Fruit fly (Drosophila melanogaster) whole organism, embryonic: ENCODE data around the gene Cyp313b1.

Source experiments
- Abd-B ChIP-seq: fragments of 200-800 bp; sonication (Bioruptor generic); optimal IDR thresholded peaks from 2 replicates; lab custom pipeline; 2018; ENCODE audit warnings: missing biosample characterization, mild to moderate bottlenecking, missing genetic modification characterization, moderate library complexity
- Aef1 ChIP-seq: fragments of 200-800 bp; sonication (Bioruptor generic); IDR thresholded peaks from 3 replicates; pipeline ENCODE4 v1.3.6; 2022; ENCODE audit warnings: missing biosample characterization, missing genetic modification characterization
- BtbVII ChIP-seq: fragments of 200-800 bp; sonication (Bioruptor generic); optimal IDR thresholded peaks from 3 replicates; lab custom pipeline; 2017; ENCODE audit warnings: missing biosample characterization, mild to moderate bottlenecking, missing genetic modification characterization
- C15 ChIP-seq: fragments of 200-800 bp; sonication (Bioruptor generic); IDR thresholded peaks from 3 replicates; pipeline ENCODE4 v1.3.6; 2022; ENCODE audit warnings: missing biosample characterization, missing genetic modification characterization
- CG10565 ChIP-seq: fragments of 200-800 bp; sonication (Bioruptor generic); optimal IDR thresholded peaks from 3 replicates; lab custom pipeline; 2016; ENCODE audit warnings: missing biosample characterization, mild to moderate bottlenecking, missing genetic modification characterization
- CG10654 ChIP-seq: fragments of 200-800 bp; sonication (Bioruptor generic); optimal IDR thresholded peaks from 2 replicates; lab custom pipeline; 2016; ENCODE audit warnings: missing biosample characterization, missing genetic modification characterization
- CG11560 ChIP-seq: fragments of 200-800 bp; sonication (Bioruptor generic); IDR thresholded peaks from 3 replicates; pipeline ENCODE4 v1.3.6; 2022; ENCODE audit warnings: missing biosample characterization, missing genetic modification characterization
- CG12299 ChIP-seq: fragments of 200-800 bp; sonication (Bioruptor generic); optimal IDR thresholded peaks from 2 replicates; lab custom pipeline; 2018; ENCODE audit warnings: missing biosample characterization, mild to moderate bottlenecking, missing genetic modification characterization
- CG13624 ChIP-seq: fragments of 200-800 bp; sonication (Bioruptor generic); optimal IDR thresholded peaks from 2 replicates; lab custom pipeline; 2016; ENCODE audit warnings: missing biosample characterization, missing genetic modification characterization
- CG14441 ChIP-seq: fragments of 200-800 bp; sonication (Bioruptor generic); IDR thresholded peaks from 2 replicates; pipeline ENCODE4 v1.3.6; 2022; ENCODE audit warnings: missing biosample characterization, missing genetic modification characterization
- CG14710 ChIP-seq: fragments of 200-800 bp; sonication (Bioruptor generic); optimal IDR thresholded peaks from 3 replicates; lab custom pipeline; 2019; ENCODE audit warnings: missing biosample characterization, mild to moderate bottlenecking, missing genetic modification characterization, moderate library complexity
- CG15073 ChIP-seq: fragments of 200-800 bp; sonication (Bioruptor generic); optimal IDR thresholded peaks from 2 replicates; lab custom pipeline; 2016; ENCODE audit warnings: missing biosample characterization, missing genetic modification characterization
- CG15601 ChIP-seq: fragments of 200-800 bp; sonication (Bioruptor generic); optimal IDR thresholded peaks from 3 replicates; lab custom pipeline; 2019; ENCODE audit warnings: missing biosample characterization, mild to moderate bottlenecking, missing genetic modification characterization, moderate library complexity
- CG18599 ChIP-seq: fragments of 200-800 bp; sonication (Bioruptor generic); optimal IDR thresholded peaks from 3 replicates; lab custom pipeline; 2017; ENCODE audit warnings: missing biosample characterization, missing genetic modification characterization, mild to moderate bottlenecking, moderate library complexity, missing genetic modification reagents
- CG18764 ChIP-seq: fragments of 200-800 bp; sonication (Bioruptor generic); optimal IDR thresholded peaks from 3 replicates; lab custom pipeline; 2016; ENCODE audit warnings: missing biosample characterization, missing genetic modification characterization
- CG2678 ChIP-seq: fragments of 200-800 bp; sonication (Bioruptor generic); optimal IDR thresholded peaks from 3 replicates; lab custom pipeline; 2019; ENCODE audit warnings: missing biosample characterization, mild to moderate bottlenecking, missing genetic modification characterization, moderate library complexity
- CG2712 ChIP-seq: fragments of 200-800 bp; optimal IDR thresholded peaks from 3 replicates; lab custom pipeline; 2019; ENCODE audit warnings: missing biosample characterization, mild to moderate bottlenecking, missing genetic modification characterization, moderate library complexity
- CG3838 ChIP-seq: fragments of 200-800 bp; sonication (Bioruptor generic); optimal IDR thresholded peaks from 3 replicates; lab custom pipeline; 2016; ENCODE audit warnings: missing biosample characterization, missing genetic modification characterization
- CG3847 ChIP-seq: fragments of 200-800 bp; sonication (Bioruptor generic); IDR thresholded peaks from 2 replicates; pipeline ENCODE4 v1.3.6; 2022; ENCODE audit warnings: missing biosample characterization, missing genetic modification characterization
- CG6854 ChIP-seq: fragments of 200-800 bp; sonication (Bioruptor generic); optimal IDR thresholded peaks from 3 replicates; lab custom pipeline; 2017; ENCODE audit warnings: missing biosample characterization, mild to moderate bottlenecking, missing genetic modification characterization
- CG7271 ChIP-seq: fragments of 200-800 bp; sonication (Bioruptor generic); optimal IDR thresholded peaks from 2 replicates; lab custom pipeline; 2018; ENCODE audit warnings: missing biosample characterization, mild to moderate bottlenecking, missing genetic modification characterization, moderate library complexity
- CG9215 ChIP-seq: fragments of 200-800 bp; sonication (Bioruptor generic); IDR thresholded peaks from 2 replicates; pipeline ENCODE4 v1.3.6; 2022; ENCODE audit warnings: missing biosample characterization, missing genetic modification characterization
- Camta ChIP-seq: fragments of 200-800 bp; sonication (Bioruptor generic); optimal IDR thresholded peaks from 2 replicates; lab custom pipeline; 2016; ENCODE audit warnings: missing biosample characterization, missing genetic modification characterization
- Dip2 ChIP-seq: fragments of 200-800 bp; sonication (Bioruptor generic); IDR thresholded peaks from 2 replicates; pipeline ENCODE4 v1.3.6; 2022; ENCODE audit warnings: missing biosample characterization, missing genetic modification characterization
- Hsf ChIP-seq: fragments of 200-800 bp; sonication (Bioruptor generic); optimal IDR thresholded peaks from 3 replicates; lab custom pipeline; 2016; ENCODE audit warnings: missing biosample characterization, missing genetic modification characterization
- Neu2 ChIP-seq: fragments of 200-800 bp; sonication (Bioruptor generic); optimal IDR thresholded peaks from 3 replicates; lab custom pipeline; 2016; ENCODE audit warnings: missing biosample characterization, missing genetic modification characterization, borderline replicate concordance
- Rfx ChIP-seq: fragments of 200-800 bp; sonication (Bioruptor generic); IDR thresholded peaks from 2 replicates; pipeline ENCODE4 v1.3.6; 2022; ENCODE audit warnings: missing biosample characterization, missing genetic modification characterization
- Rx ChIP-seq: fragments of 200-800 bp; sonication (Bioruptor generic); IDR thresholded peaks from 2 replicates; pipeline ENCODE4 v1.3.6; 2022; ENCODE audit warnings: missing biosample characterization, missing genetic modification characterization
- Trl ChIP-seq, 3 experiments: fragments of >200 bp in 2 of 3; fragments of 200-800 bp in 1 of 3; sonication (Bioruptor generic) in 1 of 3; optimal IDR thresholded peaks; 2 replicates in 1 of 3; 3 replicates in 2 of 3; lab custom pipeline; 2016 to 2017; ENCODE audit warnings: missing biosample characterization in 1 of 3, missing genetic modification characterization in 1 of 3
- Xbp1 ChIP-seq: fragments of 200-800 bp; sonication (Bioruptor generic); optimal IDR thresholded peaks from 3 replicates; lab custom pipeline; 2016; ENCODE audit warnings: missing biosample characterization, mild to moderate bottlenecking, missing genetic modification characterization
- bab2 ChIP-seq: fragments of 200-800 bp; sonication (Bioruptor generic); optimal IDR thresholded peaks from 2 replicates; lab custom pipeline; 2016; ENCODE audit warnings: missing biosample characterization, missing genetic modification characterization
- exex ChIP-seq: fragments of 200-800 bp; sonication (Bioruptor generic); optimal IDR thresholded peaks from 4 replicates; lab custom pipeline; 2018; ENCODE audit warnings: missing biosample characterization, mild to moderate bottlenecking, missing genetic modification characterization, moderate library complexity
- grn ChIP-seq: fragments of 200-800 bp; sonication (Bioruptor generic); optimal IDR thresholded peaks from 3 replicates; lab custom pipeline; 2017; ENCODE audit warnings: missing biosample characterization, missing genetic modification characterization
- hkb ChIP-seq, 2 experiments: fragments of 200-800 bp in 1 of 2; fragments of >200 bp in 1 of 2; sonication (Bioruptor generic) in 1 of 2; IDR thresholded peaks in 1 of 2; optimal IDR thresholded peaks in 1 of 2; 2 replicates each; pipeline versions ENCODE4 v1.3.6 to Lab custom; 2017 to 2022; ENCODE audit warnings: missing biosample characterization in 1 of 2, missing genetic modification characterization in 1 of 2
- insv ChIP-seq, 2 experiments: fragments of 200-800 bp; sonication (Bioruptor generic); optimal IDR thresholded peaks; 3 replicates each; lab custom pipeline; 2016 to 2018; ENCODE audit warnings: missing biosample characterization in 2 of 2, missing genetic modification characterization in 2 of 2
- nom ChIP-seq: fragments of 200-800 bp; sonication (Bioruptor generic); optimal IDR thresholded peaks from 2 replicates; lab custom pipeline; 2017; ENCODE audit warnings: missing biosample characterization, missing genetic modification characterization, mild to moderate bottlenecking, moderate library complexity, missing genetic modification reagents
- phol ChIP-seq: fragments of 200-800 bp; sonication (Bioruptor generic); optimal IDR thresholded peaks from 3 replicates; lab custom pipeline; 2018; ENCODE audit warnings: missing biosample characterization, mild to moderate bottlenecking, missing genetic modification characterization, moderate library complexity
- prd ChIP-seq, 3 experiments: fragments of >200 bp in 2 of 3; fragments of 200-800 bp in 1 of 3; sonication (Bioruptor generic) in 1 of 3; optimal IDR thresholded peaks in 2 of 3; IDR thresholded peaks in 1 of 3; 2 replicates in 2 of 3; 3 replicates in 1 of 3; pipeline versions ENCODE4 v1.3.6 to Lab custom; 2017 to 2022; ENCODE audit warnings: missing biosample characterization in 1 of 3, missing genetic modification characterization in 1 of 3
- pzg ChIP-seq: fragments of 200-800 bp; sonication (Bioruptor generic); optimal IDR thresholded peaks from 3 replicates; lab custom pipeline; 2018; ENCODE audit warnings: missing biosample characterization, mild to moderate bottlenecking, missing genetic modification characterization, moderate library complexity
- sd ChIP-seq: fragments of 200-800 bp; sonication (Bioruptor generic); optimal IDR thresholded peaks from 3 replicates; lab custom pipeline; 2018; ENCODE audit warnings: missing biosample characterization, mild to moderate bottlenecking, missing genetic modification characterization, moderate library complexity
- sr ChIP-seq: fragments of 200-800 bp; sonication (Bioruptor generic); IDR thresholded peaks from 3 replicates; pipeline ENCODE4 v1.3.6; 2022; ENCODE audit warnings: missing biosample characterization, missing genetic modification characterization
- ssp ChIP-seq: fragments of 200-800 bp; sonication (Bioruptor generic); IDR thresholded peaks from 2 replicates; pipeline ENCODE4 v1.3.6; 2022; ENCODE audit warnings: missing biosample characterization, missing genetic modification characterization
- twi ChIP-seq: fragments of 200-800 bp; optimal IDR thresholded peaks from 2 replicates; lab custom pipeline; 2019; ENCODE audit warnings: missing biosample characterization, mild to moderate bottlenecking, missing genetic modification characterization, moderate library complexity
- vvl ChIP-seq: fragments of 200-800 bp; sonication (Bioruptor generic); IDR thresholded peaks from 2 replicates; pipeline ENCODE4 v1.3.6; 2022; ENCODE audit warnings: missing biosample characterization, missing genetic modification characterization
- wek ChIP-seq: fragments of 200-800 bp; sonication (Bioruptor generic); optimal IDR thresholded peaks from 3 replicates; lab custom pipeline; 2018; ENCODE audit warnings: missing biosample characterization, mild to moderate bottlenecking, missing genetic modification characterization, moderate library complexity
- zen2 ChIP-seq: fragments of 200-800 bp; sonication (Bioruptor generic); IDR thresholded peaks from 3 replicates; pipeline ENCODE4 v1.3.6; 2022; ENCODE audit warnings: missing biosample characterization, missing genetic modification characterization; ENCODE audit not compliant: partially characterized antibody
- zf30C ChIP-seq: fragments of 200-800 bp; sonication (Bioruptor generic); optimal IDR thresholded peaks from 3 replicates; lab custom pipeline; 2018; ENCODE audit warnings: missing biosample characterization, mild to moderate bottlenecking, missing genetic modification characterization

Cyp313b1 gene

DNA sequence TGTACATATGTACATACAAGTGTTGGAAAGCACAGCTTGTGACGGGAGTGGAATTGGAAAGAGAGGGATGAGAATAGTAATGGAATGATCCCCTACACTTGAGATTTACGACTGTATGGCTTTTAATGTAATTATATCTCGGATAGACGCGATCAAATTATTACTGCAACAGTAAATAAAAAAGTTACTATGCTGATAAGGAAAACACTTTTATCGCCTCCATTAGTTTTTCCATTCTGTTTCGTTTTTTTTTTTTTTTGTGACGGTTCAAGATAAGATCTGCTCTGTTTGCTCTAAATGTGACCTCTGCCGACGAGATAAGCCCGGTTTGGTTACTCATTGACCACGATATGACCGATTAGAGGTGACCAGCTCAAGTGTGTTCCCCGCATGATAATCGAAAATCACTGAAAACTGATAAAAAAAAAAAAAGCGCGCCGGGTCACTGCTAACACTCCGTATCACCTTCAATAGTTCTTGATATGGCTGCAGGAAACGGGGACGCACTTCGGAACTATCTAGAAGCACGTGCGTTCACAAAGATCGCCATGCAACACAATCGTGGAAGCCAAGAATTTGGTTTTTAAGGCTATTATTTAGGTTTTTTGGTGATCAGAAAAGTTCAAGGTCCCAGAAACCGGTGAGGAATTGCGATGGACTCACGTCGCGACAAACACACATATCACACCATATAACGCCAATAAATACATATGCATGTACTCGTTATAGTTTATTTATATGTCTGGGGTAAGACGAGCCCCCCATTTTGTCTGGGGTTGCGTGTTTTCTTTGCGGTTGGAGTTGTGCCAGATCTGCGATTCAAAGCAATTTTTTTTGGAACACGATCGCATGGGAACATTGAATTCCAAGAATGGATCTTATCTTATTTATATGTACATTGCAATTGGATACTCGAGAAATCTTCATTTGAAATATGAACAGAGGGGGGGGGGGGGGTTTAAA lies 25.4 kb upstream of the Cyp313b1 start, which contains the start of gene p (continued):
- TF ChIP-seq Neu2 (GFP tag; lab: Kevin White, UChicago): peak; percentile 44
- TF ChIP-seq CG9215: no peak
- no peak for TF ChIP-seq twi
- TF ChIP-seq CG18599 (GFP tag; lab: Kevin White, UChicago): peak; percentile 66
- TF ChIP-seq sd: peak; percentile 16
- no peak; the same call in 2 of the 3 replicates for TF ChIP-seq Aef1 (GFP tag; lab: Robert Waterston, UW)
- TF ChIP-seq Dip2 (GFP tag; lab: Robert Waterston, UW): no peak
- TF ChIP-seq ssp (GFP tag; lab: Robert Waterston, UW): no peak
- peak; percentile 27 for TF ChIP-seq CG18764 (GFP tag; lab: Kevin White, UChicago)
- no peak for TF ChIP-seq sr (GFP tag; lab: Robert Waterston, UW)
- TF ChIP-seq CG13624 (GFP tag; lab: Kevin White, UChicago): peak; percentile 14
- TF ChIP-seq exex (tag; lab: Kevin White, UChicago): peak; percentile 87
- peak; percentile 61 for TF ChIP-seq BtbVII
- TF ChIP-seq CG2712 (tag; lab: Kevin White, UChicago): peak; percentile 14
- no peak for TF ChIP-seq CG6854 (GFP tag; lab: Kevin White, UChicago)
- peak; percentile 98 for TF ChIP-seq grn (GFP tag; lab: Kevin White, UChicago)
- peak; percentile 60 for TF ChIP-seq CG15601 (tag; lab: Kevin White, UChicago)
- no peak for TF ChIP-seq hkb (optimal IDR thresholded peaks at IDR 0.05; lab: Kevin White, UChicago)
- peak; percentile 55; the same call in 1 of the 2 replicates for TF ChIP-seq hkb (GFP tag; IDR thresholded peaks at IDR 0.05; lab: Robert Waterston, UW)
- TF ChIP-seq CG7271: peak; percentile 8
- TF ChIP-seq Trl (optimal IDR thresholded peaks at IDR 0.05; lab: Kevin White, UChicago): no peak
- peak; percentile 27 for TF ChIP-seq Trl (GFP tag; optimal IDR thresholded peaks at IDR 0.05; lab: Kevin White, UChicago)
- TF ChIP-seq vvl (GFP tag; lab: Robert Waterston, UW): peak; percentile 51
- no peak for TF ChIP-seq prd (optimal IDR thresholded peaks at IDR 0.05; lab: Kevin White, UChicago)
- peak; percentile 37; the same call in 1 of the 3 replicates for TF ChIP-seq prd (GFP tag; IDR thresholded peaks at IDR 0.05; lab: Robert Waterston, UW)
- TF ChIP-seq Hsf (GFP tag; lab: Kevin White, UChicago): peak; percentile 50
- TF ChIP-seq Abd-B: no peak
- no peak for TF ChIP-seq CG15073
- no peak for TF ChIP-seq nom (GFP tag; lab: Kevin White, UChicago)
- TF ChIP-seq CG14710 (tag; lab: Kevin White, UChicago): peak; percentile 6
- TF ChIP-seq Rfx (GFP tag; lab: Robert Waterston, UW): peak; percentile 51
- no peak for TF ChIP-seq zen2
- TF ChIP-seq wek (GFP tag; lab: Kevin White, UChicago): peak; percentile 39
- peak; percentile 45 for TF ChIP-seq CG2678 (tag; lab: Kevin White, UChicago)
- TF ChIP-seq CG3838 (GFP tag; lab: Kevin White, UChicago): no peak
- peak; percentile 37 for TF ChIP-seq CG12299 (tag; lab: Kevin White, UChicago)
- peak; percentile 38 for TF ChIP-seq phol
- no peak for TF ChIP-seq C15 (GFP tag; lab: Robert Waterston, UW)
- TF ChIP-seq zf30C (GFP tag; lab: Kevin White, UChicago): no peak
- peak; percentile 22 for TF ChIP-seq bab2 (GFP tag; lab: Kevin White, UChicago)
- TF ChIP-seq pzg (GFP tag; lab: Kevin White, UChicago): peak; percentile 5
- TF ChIP-seq Xbp1 (GFP tag; lab: Kevin White, UChicago): peak; percentile 38
- no peak for TF ChIP-seq CG10565 (GFP tag; lab: Kevin White, UChicago)
- no peak for TF ChIP-seq CG10654 (GFP tag; lab: Kevin White, UChicago)
- TF ChIP-seq Camta: no peak
- no peak for TF ChIP-seq CG11560
- TF ChIP-seq insv (GFP tag; optimal IDR thresholded peaks at IDR 0.05; lab: Kevin White, UChicago): peak in 1 of 2 experiments; percentile 23
- TF ChIP-seq CG3847 (GFP tag; lab: Robert Waterston, UW): no peak
- TF ChIP-seq CG14441 (GFP tag; lab: Robert Waterston, UW): no peak
- no peak for TF ChIP-seq Rx (GFP tag; lab: Robert Waterston, UW)
